Worm (Caenorhabditis elegans) whole organism, L4 larva: ENCODE data around the gene ins-13.

Source experiments
- T26A8.4 ChIP-seq: fragments of 200-800 bp; sonication (Bioruptor generic); IDR thresholded peaks from 2 replicates; pipeline ENCODE4 v1.3.6; 2022; ENCODE audit warnings: missing genetic modification characterization, missing compliant biosample characterization
- nhr-11 ChIP-seq: fragments of 150-350 bp; optimal IDR thresholded peaks from 2 replicates; lab custom pipeline; 2014; ENCODE audit warnings: missing biosample characterization, missing genetic modification characterization

ce11 chrII:5541685-5542084 lies 3.0 kb downstream of the ins-13 start, which contains the start of gene C17C3.24:
- TF ChIP-seq T26A8.4 (GFP tag; lab: Robert Waterston, UW) (no peak), nhr-11 (no peak)
